Fruit fly (Drosophila melanogaster): Measurements from ENCODE around the gene CG7950.

dm6 chr3R:30012602-30013489 lies 43.8 kb upstream of the CG7950 start:
- TF ChIP-seq psq (optimal IDR thresholded peaks at IDR 0.05) (no peak), insv (optimal IDR thresholded peaks at IDR 0.05) (no peak), Sin3A (optimal IDR thresholded peaks at IDR 0.05) (no peak), h (optimal IDR thresholded peaks at IDR 0.05) (no peak)
